Worm (Caenorhabditis elegans) whole organism, late embryonic: ENCODE results near the gene K01G12.3.

Experiments
- ceh-22 ChIP-seq: sonication (generic microtip); optimal IDR thresholded peaks from 2 replicates; lab custom pipeline; 2017; ENCODE audit warnings: missing biosample characterization, missing genetic modification characterization
- che-1 ChIP-seq: sonication (generic microtip); optimal IDR thresholded peaks from 2 replicates; lab custom pipeline; 2016; ENCODE audit warnings: mild to moderate bottlenecking, missing genetic modification characterization, missing compliant biosample characterization
- elt-2 ChIP-seq: sonication (generic microtip); optimal IDR thresholded peaks from 2 replicates; lab custom pipeline; 2016; ENCODE audit warnings: missing genetic modification reagents, missing genetic modification characterization, missing compliant biosample characterization
- fax-1 ChIP-seq: sonication (generic microtip); optimal IDR thresholded peaks from 2 replicates; lab custom pipeline; 2016; ENCODE audit warnings: missing genotype, missing genetic modification characterization, missing compliant biosample characterization
- fkh-10 ChIP-seq: fragments of 150-350 bp; optimal IDR thresholded peaks from 2 replicates; lab custom pipeline; 2014; ENCODE audit warnings: missing biosample characterization, missing genetic modification reagents, missing genetic modification characterization
- hlh-8 ChIP-seq: sonication (generic microtip); optimal IDR thresholded peaks from 2 replicates; lab custom pipeline; 2016; ENCODE audit warnings: missing genotype, missing genetic modification characterization, missing compliant biosample characterization
- nhr-11 ChIP-seq: fragments of 150-350 bp; optimal IDR thresholded peaks from 2 replicates; lab custom pipeline; 2014; ENCODE audit warnings: missing biosample characterization, missing genetic modification characterization

ce11 chrIV:14145594-14145993, 47.7 kb upstream of the K01G12.3 start, which contains the start of gene oac-37:
- TF ChIP-seq elt-2 (no peak), che-1 (no peak), ceh-22 (no peak), fax-1 (tag; lab: Kevin White, UChicago) (no peak), nhr-11 (no peak), hlh-8 (tag; lab: Kevin White, UChicago) (no peak), fkh-10 (GFP tag; lab: Kevin White, UChicago) (no peak)
